Worm (Caenorhabditis elegans): Measurements from ENCODE around the gene T19H12.6.

ce11 chrV:4865364-4865763, 12.1 kb downstream of the T19H12.6 start, which contains the start of gene srd-32:
- TF ChIP-seq ama-1 (optimal IDR thresholded peaks at IDR 0.05): no peak
- TF ChIP-seq hnd-1 (tag; optimal IDR thresholded peaks at IDR 0.05): no peak
- no peak for TF ChIP-seq flt-1 (GFP tag; IDR thresholded peaks at IDR 0.05)
- no peak for TF ChIP-seq F13C5.2 (tag; optimal IDR thresholded peaks at IDR 0.05)
- TF ChIP-seq tbx-37 (GFP tag; conservative IDR thresholded peaks at IDR 0.05): no peak
- no peak for TF ChIP-seq scrt-1 (GFP tag; IDR thresholded peaks at IDR 0.05)
- TF ChIP-seq B0310.2 (tag; optimal IDR thresholded peaks at IDR 0.05): no peak
- no peak for TF ChIP-seq hmbx-1 (tag; optimal IDR thresholded peaks at IDR 0.05)
- TF ChIP-seq aly-1 (tag; optimal IDR thresholded peaks at IDR 0.05): no peak

Data from whole organism, early embryonic.